Fruit fly (Drosophila melanogaster): Measurements from ENCODE around the gene Sfp24C1.

DNA sequence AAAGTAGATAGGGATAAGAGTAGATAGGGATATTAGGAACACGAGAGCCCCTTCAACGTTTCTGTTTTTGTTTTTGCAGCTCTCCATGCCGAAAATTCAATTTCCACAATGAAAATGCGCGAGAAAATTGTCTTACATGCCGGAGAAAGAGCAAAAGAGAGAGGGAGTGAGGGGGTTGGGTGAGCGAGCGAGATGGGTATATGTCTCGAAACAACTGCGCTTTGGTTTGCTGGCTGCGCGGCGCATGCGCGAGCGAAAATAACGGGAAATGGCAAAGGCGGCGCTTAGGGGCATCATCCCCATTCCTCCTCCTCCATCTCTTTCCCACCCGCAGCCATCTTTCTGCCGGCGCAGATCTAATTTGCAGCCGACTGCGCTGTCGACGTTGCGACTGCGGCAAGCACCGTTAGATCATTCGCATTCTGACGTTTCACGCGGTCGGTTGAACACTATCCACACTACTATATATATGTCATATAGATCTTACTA lies 38.1 kb upstream of the Sfp24C1 start, which contains the start of gene Drgx:
- TF ChIP-seq Hmx (GFP tag; optimal IDR thresholded peaks at IDR 0.05) (no peak), ham (GFP tag; IDR thresholded peaks at IDR 0.05) (no peak), ssp (GFP tag; IDR thresholded peaks at IDR 0.05) (no peak), Rx (GFP tag; IDR thresholded peaks at IDR 0.05) (no peak), CG7271 (tag; optimal IDR thresholded peaks at IDR 0.05) (no peak), lola (GFP tag; optimal IDR thresholded peaks at IDR 0.05) (no peak)
